1 fruit fly cellular context compared by ENCODE assay signal in the genomic region with DNA sequence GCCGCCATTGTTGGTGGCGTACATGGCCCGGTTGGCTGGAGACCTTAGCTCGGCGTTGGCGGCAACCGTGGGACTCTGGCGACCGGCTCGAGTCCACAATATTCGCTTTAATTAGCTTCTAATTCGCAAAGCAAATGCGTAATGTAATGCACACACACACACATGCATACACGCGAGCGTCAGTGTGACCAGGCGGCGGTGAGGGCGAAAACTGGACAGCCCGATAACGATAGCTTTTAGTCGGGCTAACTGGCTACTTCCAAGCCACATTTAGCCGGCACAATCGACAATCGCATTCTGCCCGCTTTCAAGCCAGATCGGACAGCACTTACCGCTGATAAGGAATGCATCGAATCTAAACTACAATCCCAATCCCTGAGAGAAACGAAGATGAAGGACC.
A peak's percentile ranks its signal among the peaks of the same experiment; 100 is the strongest.
TF ChIP-seq lines count a peak whose summit lies in the region.

A gene (minus strand): TSS at position 217 of the 400 bp plus-strand sequence.
A gene (plus strand): TSS at position 314 of the 400 bp plus-strand sequence.

TF ChIP-seq in whole organism, embryonic, 481 proteins besides CTCF, POLR2A, EP300 and RAD21 (continued from another document):
- TF ChIP-seq CG15601 (tag; optimal IDR thresholded peaks at IDR 0.05; lab: Kevin White, UChicago) (no peak), Sry-δ (GFP tag; optimal IDR thresholded peaks at IDR 0.05; lab: Kevin White, UChicago) (peak; percentile 72), Dad (GFP tag; optimal IDR thresholded peaks at IDR 0.05; lab: Kevin White, UChicago) (no peak), CG14050 (GFP tag; IDR thresholded peaks at IDR 0.05; lab: Robert Waterston, UW) (no peak), da (GFP tag; optimal IDR thresholded peaks at IDR 0.05; lab: Kevin White, UChicago) (no peak), CG10274 (GFP tag; optimal IDR thresholded peaks at IDR 0.05; lab: Kevin White, UChicago) (no peak), Asciz (GFP tag; optimal IDR thresholded peaks at IDR 0.05; lab: Kevin White, UChicago) (no peak), MBD-R2 (GFP tag; IDR thresholded peaks at IDR 0.05; lab: Robert Waterston, UW) (peak; percentile 95), tx (GFP tag; optimal IDR thresholded peaks at IDR 0.05; lab: Kevin White, UChicago) (peak; percentile 4), sisA (GFP tag; IDR thresholded peaks at IDR 0.05; lab: Robert Waterston, UW) (no peak), crp (GFP tag; optimal IDR thresholded peaks at IDR 0.05; lab: Kevin White, UChicago) (peak in 1 of 2 experiments; percentile 69), CG15514 (GFP tag; optimal IDR thresholded peaks at IDR 0.05; lab: Kevin White, UChicago) (no peak), Dbx (GFP tag; IDR thresholded peaks at IDR 0.05; lab: Robert Waterston, UW) (no peak; the same call in 2 of the 3 replicates)
